Fruit fly (Drosophila melanogaster): ENCODE measurements around the gene Rel.

Gene Rel

dm6 chr3R:9085306-9085705, 37.5 kb upstream of the Rel start (continued):
- no peak for TF ChIP-seq gsb (GFP tag; IDR thresholded peaks at IDR 0.05)
- peak; percentile 12 for TF ChIP-seq CG3281 (GFP tag; optimal IDR thresholded peaks at IDR 0.05)
- no peak for TF ChIP-seq prd (optimal IDR thresholded peaks at IDR 0.05)
- TF ChIP-seq prd (GFP tag; IDR thresholded peaks at IDR 0.05), result peak; percentile 50; the same call in 2 of the 3 replicates
- TF ChIP-seq gro (GFP tag; optimal IDR thresholded peaks at IDR 0.05), result peak; percentile 29
- no peak for TF ChIP-seq pros (GFP tag; optimal IDR thresholded peaks at IDR 0.05)
- TF ChIP-seq CG6854 (GFP tag; optimal IDR thresholded peaks at IDR 0.05), result peak; percentile 25
- no peak for TF ChIP-seq Hmx (GFP tag; optimal IDR thresholded peaks at IDR 0.05)
- TF ChIP-seq caup (GFP tag; optimal IDR thresholded peaks at IDR 0.05; ENCODE audit: severe bottlenecking), result peak; percentile 8
- TF ChIP-seq CG4707 (GFP tag; optimal IDR thresholded peaks at IDR 0.05), result no peak
- TF ChIP-seq CG11504 (tag; optimal IDR thresholded peaks at IDR 0.05), result peak; percentile 61
- no peak for TF ChIP-seq CG14860 (GFP tag; IDR thresholded peaks at IDR 0.05; ENCODE audit: partially characterized antibody)
- TF ChIP-seq crp (GFP tag; optimal IDR thresholded peaks at IDR 0.05), result no peak
- no peak for TF ChIP-seq CG6683 (GFP tag; optimal IDR thresholded peaks at IDR 0.05)
- TF ChIP-seq chinmo (GFP tag; IDR thresholded peaks at IDR 0.05; ENCODE audit: partially characterized antibody), result no peak
- no peak for TF ChIP-seq Dek (tag; optimal IDR thresholded peaks at IDR 0.05)
- no peak for TF ChIP-seq CG3407 (GFP tag; optimal IDR thresholded peaks at IDR 0.05)
- TF ChIP-seq CG15696 (tag; optimal IDR thresholded peaks at IDR 0.05), result no peak
- TF ChIP-seq MBD-R2 (GFP tag; IDR thresholded peaks at IDR 0.05), result no peak
- peak; percentile 25 for TF ChIP-seq CG7556 (GFP tag; optimal IDR thresholded peaks at IDR 0.05)
- no peak for TF ChIP-seq CG6254 (GFP tag; optimal IDR thresholded peaks at IDR 0.05)
- TF ChIP-seq mam (GFP tag; optimal IDR thresholded peaks at IDR 0.05), result peak; percentile 17
- TF ChIP-seq Meics (GFP tag; optimal IDR thresholded peaks at IDR 0.05), result peak; percentile 43
- peak; percentile 11; the same call in 1 of the 2 replicates for TF ChIP-seq E2f1 (GFP tag; IDR thresholded peaks at IDR 0.05)
- no peak for TF ChIP-seq mirr (GFP tag; optimal IDR thresholded peaks at IDR 0.05)
- no peak for TF ChIP-seq wdn (GFP tag; IDR thresholded peaks at IDR 0.05)
- no peak for TF ChIP-seq Sry-β (GFP tag; optimal IDR thresholded peaks at IDR 0.05)
- TF ChIP-seq HLH3B (GFP tag; IDR thresholded peaks at IDR 0.05), result 0 out of 2 replicates have a peak, but pooled peaks have one; percentile 40
- no peak for TF ChIP-seq CG11695 (GFP tag; IDR thresholded peaks at IDR 0.05)
- no peak for TF ChIP-seq CG12942 (GFP tag; optimal IDR thresholded peaks at IDR 0.05)
- TF ChIP-seq CG15269 (tag; optimal IDR thresholded peaks at IDR 0.05), result peak; percentile 33
- peak; percentile 25; the same call in 1 of the 2 replicates for TF ChIP-seq lmd (GFP tag; IDR thresholded peaks at IDR 0.05)
- TF ChIP-seq ac (GFP tag; optimal IDR thresholded peaks at IDR 0.05), result no peak
- TF ChIP-seq Gsc (GFP tag; IDR thresholded peaks at IDR 0.05), result no peak
- TF ChIP-seq BEAF-32 (GFP tag; optimal IDR thresholded peaks at IDR 0.05), result no peak
- no peak for TF ChIP-seq twi (tag; optimal IDR thresholded peaks at IDR 0.05)
- TF ChIP-seq dm (GFP tag; optimal IDR thresholded peaks at IDR 0.05), result no peak
- TF ChIP-seq btn (GFP tag; optimal IDR thresholded peaks at IDR 0.05), result no peak
- no peak for TF ChIP-seq shn (GFP tag; optimal IDR thresholded peaks at IDR 0.05)
- TF ChIP-seq tin (GFP tag; optimal IDR thresholded peaks at IDR 0.05), result peak; percentile 41
- 0 out of 3 replicates have a peak, but pooled peaks have one; percentile 41 for TF ChIP-seq ken (GFP tag; IDR thresholded peaks at IDR 0.05)
- TF ChIP-seq CG7928 (GFP tag; optimal IDR thresholded peaks at IDR 0.05), result no peak
- TF ChIP-seq gcm2 (GFP tag; optimal IDR thresholded peaks at IDR 0.05), result no peak
- no peak for TF ChIP-seq Adf1 (GFP tag; IDR thresholded peaks at IDR 0.05)
- peak; percentile 48 for TF ChIP-seq CG2120 (GFP tag; optimal IDR thresholded peaks at IDR 0.05)
- no peak for TF ChIP-seq danr (GFP tag; IDR thresholded peaks at IDR 0.05)
- TF ChIP-seq CG43689 (GFP tag; IDR thresholded peaks at IDR 0.05), result no peak
- peak; percentile 43 for TF ChIP-seq grau (tag; optimal IDR thresholded peaks at IDR 0.05)
- TF ChIP-seq CG1529 (GFP tag; optimal IDR thresholded peaks at IDR 0.05), result no peak
- TF ChIP-seq CG8478 (optimal IDR thresholded peaks at IDR 0.05), result no peak
- TF ChIP-seq Side (GFP tag; optimal IDR thresholded peaks at IDR 0.05), result no peak
- no peak for TF ChIP-seq CG2889 (GFP tag; IDR thresholded peaks at IDR 0.05)
